Worm (Caenorhabditis elegans) whole organism, early embryonic: ENCODE data around the gene phf-32.

Source experiments
- B0310.2 ChIP-seq: sonication (generic microtip); optimal IDR thresholded peaks from 2 replicates; lab custom pipeline; 2016; ENCODE audit warnings: mild to moderate bottlenecking, missing genetic modification characterization, missing compliant biosample characterization
- F13C5.2 ChIP-seq: sonication (generic microtip); optimal IDR thresholded peaks from 2 replicates; lab custom pipeline; 2017; ENCODE audit warnings: mild to moderate bottlenecking, missing genetic modification characterization, inconsistent platforms, missing compliant biosample characterization
- ama-1 ChIP-seq: fragments of 150-350 bp; optimal IDR thresholded peaks from 2 replicates; lab custom pipeline; 2014
- ceh-13 ChIP-seq: fragments of 200-800 bp; sonication (Bioruptor generic); optimal IDR thresholded peaks from 2 replicates; lab custom pipeline; 2018; ENCODE audit warnings: mild to moderate bottlenecking, missing genetic modification characterization, missing compliant biosample characterization
- ceh-36 ChIP-seq: sonication (generic microtip); optimal IDR thresholded peaks from 2 replicates; lab custom pipeline; 2016; ENCODE audit warnings: missing genetic modification characterization, inconsistent platforms, missing compliant biosample characterization
- ets-7 ChIP-seq: sonication (generic microtip); optimal IDR thresholded peaks from 2 replicates; lab custom pipeline; 2016; ENCODE audit warnings: missing genotype, missing genetic modification characterization, missing compliant biosample characterization
- flt-1 ChIP-seq: fragments of 200-800 bp; sonication (Bioruptor generic); IDR thresholded peaks from 2 replicates; pipeline ENCODE4 v1.3.6; 2022; ENCODE audit warnings: missing genetic modification characterization, missing compliant biosample characterization
- hmbx-1 ChIP-seq: sonication (generic microtip); optimal IDR thresholded peaks from 2 replicates; lab custom pipeline; 2016; ENCODE audit warnings: mild to moderate bottlenecking, missing genetic modification characterization, missing compliant biosample characterization
- hmg-4 ChIP-seq: fragments of 200-800 bp; sonication (Bioruptor generic); optimal IDR thresholded peaks from 2 replicates; lab custom pipeline; 2018; ENCODE audit warnings: mild to moderate bottlenecking, missing genetic modification characterization, missing compliant biosample characterization
- pes-1 ChIP-seq: fragments of 200-800 bp; sonication (Bioruptor generic); IDR thresholded peaks from 2 replicates; pipeline ENCODE4 v1.3.6; 2022; ENCODE audit warnings: missing genetic modification reagents, missing genetic modification characterization, missing compliant biosample characterization
- scrt-1 ChIP-seq: fragments of 200-800 bp; sonication (Bioruptor generic); IDR thresholded peaks from 2 replicates; pipeline ENCODE4 v1.3.6; 2022; ENCODE audit warnings: missing genetic modification characterization, missing compliant biosample characterization
- sea-1 ChIP-seq: fragments of 200-800 bp; sonication (Bioruptor generic); conservative IDR thresholded peaks from 2 replicates; pipeline ENCODE4 v1.3.6; 2022; ENCODE audit warnings: missing genetic modification characterization, missing compliant biosample characterization
- tbx-37 ChIP-seq: fragments of 200-800 bp; sonication (Bioruptor generic); conservative IDR thresholded peaks from 2 replicates; pipeline ENCODE4 v1.3.6; 2022; ENCODE audit warnings: missing genetic modification reagents, missing genetic modification characterization, missing compliant biosample characterization
- tra-4 ChIP-seq: sonication (generic microtip); optimal IDR thresholded peaks from 2 replicates; lab custom pipeline; 2017; ENCODE audit warnings: missing genetic modification characterization, missing compliant biosample characterization

DNA sequence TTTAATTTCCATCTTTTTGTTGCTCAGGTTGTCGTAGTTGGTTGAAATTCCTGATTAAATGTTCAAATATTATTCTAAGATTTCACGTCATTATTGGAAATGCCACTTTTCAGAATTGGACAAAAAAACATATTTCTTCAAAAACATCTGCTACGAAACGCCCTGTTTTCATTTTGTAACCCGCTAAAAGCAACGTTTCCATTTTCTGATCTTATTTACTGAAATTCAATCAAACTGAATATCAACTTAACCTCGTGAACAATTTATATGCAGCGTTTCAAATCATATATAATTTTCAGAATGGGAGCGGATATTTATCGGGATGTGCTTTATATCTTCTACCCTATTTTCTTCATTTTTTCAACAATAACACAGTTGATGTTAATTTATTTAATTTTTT, 16.8 kb downstream of the phf-32 start, which contains the start of gene srd-40:
- TF ChIP-seq hmbx-1 (tag; lab: Kevin White, UChicago) = no peak
- TF ChIP-seq scrt-1 (GFP tag; lab: Robert Waterston, UW) = no peak
- TF ChIP-seq ceh-13 = no peak
- no peak for TF ChIP-seq tra-4
- no peak for TF ChIP-seq ceh-36 (tag; lab: Kevin White, UChicago)
- TF ChIP-seq F13C5.2 = no peak
- TF ChIP-seq flt-1 (GFP tag; lab: Robert Waterston, UW) = no peak
- no peak for TF ChIP-seq pes-1 (GFP tag; lab: Robert Waterston, UW)
- no peak for TF ChIP-seq ama-1
- TF ChIP-seq ets-7 (tag; lab: Kevin White, UChicago) = no peak
- TF ChIP-seq B0310.2 (tag; lab: Kevin White, UChicago) = no peak
- TF ChIP-seq sea-1 (GFP tag; lab: Robert Waterston, UW) = no peak
- no peak for TF ChIP-seq tbx-37 (GFP tag; lab: Robert Waterston, UW)
- TF ChIP-seq hmg-4 (GFP tag; lab: Kevin White, UChicago) = no peak
